Fruit fly (Drosophila melanogaster) whole organism, prepupa: Measurements from ENCODE around the gene Fancd2.

ENCODE experiments used
- Blimp-1 ChIP-seq: fragments of 200-800 bp; sonication (Bioruptor generic); optimal IDR thresholded peaks from 3 replicates; lab custom pipeline; 2017; ENCODE audit warnings: missing biosample characterization, missing genetic modification characterization, mild to moderate bottlenecking, moderate library complexity, missing genetic modification reagents
- CG10631 ChIP-seq: fragments of 200-800 bp; sonication (Bioruptor generic); optimal IDR thresholded peaks from 2 replicates; lab custom pipeline; 2016; ENCODE audit warnings: missing biosample characterization, missing genetic modification characterization
- CG10669 ChIP-seq: fragments of 200-800 bp; sonication (Bioruptor generic); optimal IDR thresholded peaks from 3 replicates; lab custom pipeline; 2018; ENCODE audit warnings: missing biosample characterization, mild to moderate bottlenecking, missing genetic modification characterization, moderate library complexity
- CG11294 ChIP-seq: fragments of 200-800 bp; sonication (Bioruptor generic); IDR thresholded peaks from 2 replicates; pipeline ENCODE4 v1.3.6; 2022; ENCODE audit warnings: missing biosample characterization, missing genetic modification characterization
- CG15336 ChIP-seq: fragments of 200-800 bp; sonication (Bioruptor generic); IDR thresholded peaks from 2 replicates; pipeline ENCODE4 v1.3.6; 2022; ENCODE audit warnings: missing biosample characterization, missing genetic modification characterization
- CG1621 ChIP-seq: fragments of 200-800 bp; sonication (Bioruptor generic); optimal IDR thresholded peaks from 3 replicates; lab custom pipeline; 2018; ENCODE audit warnings: missing biosample characterization, mild to moderate bottlenecking, missing genetic modification characterization
- CG16779 ChIP-seq: fragments of 200-800 bp; sonication (Bioruptor generic); optimal IDR thresholded peaks from 3 replicates; lab custom pipeline; 2017; ENCODE audit warnings: missing biosample characterization, mild to moderate bottlenecking, missing genetic modification characterization
- CG31627 ChIP-seq: fragments of 200-800 bp; sonication (Bioruptor generic); optimal IDR thresholded peaks from 3 replicates; lab custom pipeline; 2016; ENCODE audit warnings: missing biosample characterization, missing genetic modification characterization
- CG34406 ChIP-seq: fragments of 200-800 bp; sonication (Bioruptor generic); optimal IDR thresholded peaks from 3 replicates; lab custom pipeline; 2016; ENCODE audit warnings: missing biosample characterization, missing genetic modification characterization
- CG3919 ChIP-seq: fragments of 200-800 bp; sonication (Bioruptor generic); optimal IDR thresholded peaks from 3 replicates; lab custom pipeline; 2016; ENCODE audit warnings: missing biosample characterization, missing genetic modification characterization
- CG6163 ChIP-seq: fragments of 200-800 bp; sonication (Bioruptor generic); IDR thresholded peaks from 3 replicates; pipeline ENCODE4 v1.3.6; 2022; ENCODE audit warnings: missing biosample characterization, missing genetic modification characterization
- CG6276 ChIP-seq: fragments of 200-800 bp; sonication (Bioruptor generic); optimal IDR thresholded peaks from 2 replicates; lab custom pipeline; 2017; ENCODE audit warnings: missing biosample characterization, mild to moderate bottlenecking, missing genetic modification characterization
- CG6792 ChIP-seq: fragments of 200-800 bp; sonication (Bioruptor generic); optimal IDR thresholded peaks from 3 replicates; lab custom pipeline; 2016; ENCODE audit warnings: missing biosample characterization, missing genetic modification characterization
- CG6808 ChIP-seq: fragments of 200-800 bp; sonication (Bioruptor generic); optimal IDR thresholded peaks from 3 replicates; lab custom pipeline; 2017; ENCODE audit warnings: missing biosample characterization, missing genetic modification characterization, mild to moderate bottlenecking, moderate library complexity, missing genetic modification reagents
- CG8632 ChIP-seq: fragments of 200-800 bp; sonication (Bioruptor generic); optimal IDR thresholded peaks from 3 replicates; lab custom pipeline; 2016; ENCODE audit warnings: missing biosample characterization, missing genetic modification characterization
- CG9139 ChIP-seq: fragments of 200-800 bp; sonication (Bioruptor generic); optimal IDR thresholded peaks from 3 replicates; lab custom pipeline; 2017; ENCODE audit warnings: missing biosample characterization, mild to moderate bottlenecking, missing genetic modification characterization
- Eip75B ChIP-seq: fragments of 200-800 bp; sonication (Bioruptor generic); optimal IDR thresholded peaks from 3 replicates; lab custom pipeline; 2016; ENCODE audit warnings: missing biosample characterization, missing genetic modification characterization
- Eip78C ChIP-seq: fragments of 200-800 bp; sonication (Bioruptor generic); peaks from one replicate; lab custom pipeline; 2016; ENCODE audit warnings: missing biosample characterization, missing genetic modification characterization
- Eip93F ChIP-seq: fragments of 200-800 bp; sonication (Bioruptor generic); optimal IDR thresholded peaks from 2 replicates; lab custom pipeline; 2016; ENCODE audit warnings: missing biosample characterization, mild to moderate bottlenecking, missing genetic modification characterization
- Ets96B ChIP-seq: fragments of 200-800 bp; optimal IDR thresholded peaks from 2 replicates; lab custom pipeline; 2019; ENCODE audit warnings: missing biosample characterization, mild to moderate bottlenecking, missing genetic modification characterization, moderate library complexity
- Gug ChIP-seq: fragments of 200-800 bp; sonication (Bioruptor generic); IDR thresholded peaks from 2 replicates; pipeline ENCODE4 v1.3.6; 2022; ENCODE audit warnings: missing biosample characterization, missing genetic modification characterization
- Hr38 ChIP-seq: sonication (Bioruptor generic); optimal IDR thresholded peaks from 2 replicates; lab custom pipeline; 2016; ENCODE audit warnings: missing biosample characterization, missing genetic modification characterization
- Hr39 ChIP-seq: fragments of 200-800 bp; sonication (Bioruptor generic); optimal IDR thresholded peaks from 2 replicates; lab custom pipeline; 2016; ENCODE audit warnings: missing biosample characterization, missing genetic modification characterization
- Hr4 ChIP-seq: fragments of 200-800 bp; sonication (Bioruptor generic); optimal IDR thresholded peaks from 3 replicates; lab custom pipeline; 2016; ENCODE audit warnings: missing biosample characterization, missing genetic modification characterization
- Lpt ChIP-seq: fragments of 200-800 bp; sonication (Bioruptor generic); optimal IDR thresholded peaks from 3 replicates; lab custom pipeline; 2016; ENCODE audit warnings: missing biosample characterization, missing genetic modification characterization
- Met ChIP-seq: fragments of 200-800 bp; sonication (Bioruptor generic); optimal IDR thresholded peaks from 3 replicates; lab custom pipeline; 2016; ENCODE audit warnings: missing biosample characterization, missing genetic modification characterization
- Sox102F ChIP-seq: fragments of 200-800 bp; sonication (Bioruptor generic); optimal IDR thresholded peaks from 2 replicates; lab custom pipeline; 2016; ENCODE audit warnings: missing biosample characterization, mild to moderate bottlenecking, missing genetic modification characterization
- Sox14 ChIP-seq: fragments of 200-800 bp; sonication (Bioruptor generic); optimal IDR thresholded peaks from 3 replicates; lab custom pipeline; 2016; ENCODE audit warnings: missing biosample characterization, missing genetic modification characterization
- Sox15 ChIP-seq: fragments of 200-800 bp; sonication (Bioruptor generic); optimal IDR thresholded peaks from 3 replicates; lab custom pipeline; 2016; ENCODE audit warnings: missing biosample characterization, missing genetic modification characterization
- achi ChIP-seq: fragments of 200-800 bp; sonication (Bioruptor generic); optimal IDR thresholded peaks from 3 replicates; lab custom pipeline; 2016; ENCODE audit warnings: missing biosample characterization, missing genetic modification characterization
- dac ChIP-seq: fragments of 200-800 bp; sonication (Bioruptor generic); optimal IDR thresholded peaks from 2 replicates; lab custom pipeline; 2017; ENCODE audit warnings: missing biosample characterization, mild to moderate bottlenecking, missing genetic modification characterization
- dsx ChIP-seq: fragments of 200-800 bp; optimal IDR thresholded peaks from 3 replicates; lab custom pipeline; 2019; ENCODE audit warnings: missing biosample characterization, mild to moderate bottlenecking, missing genetic modification characterization, moderate library complexity; ENCODE audit not compliant: poor library complexity, severe bottlenecking
- eg ChIP-seq: fragments of 200-800 bp; sonication (Bioruptor generic); IDR thresholded peaks from 3 replicates; pipeline ENCODE4 v1.3.6; 2022; ENCODE audit warnings: missing biosample characterization, missing genetic modification characterization
- fd85E ChIP-seq: fragments of 200-800 bp; sonication (Bioruptor generic); optimal IDR thresholded peaks from 3 replicates; lab custom pipeline; 2016; ENCODE audit warnings: missing biosample characterization, missing genetic modification characterization
- fkh ChIP-seq: fragments of 200-800 bp; sonication (Bioruptor generic); optimal IDR thresholded peaks from 3 replicates; lab custom pipeline; 2017; ENCODE audit warnings: missing biosample characterization, mild to moderate bottlenecking, missing genetic modification characterization, moderate library complexity
- lz ChIP-seq: fragments of 200-800 bp; sonication (Bioruptor generic); optimal IDR thresholded peaks from 3 replicates; lab custom pipeline; 2016; ENCODE audit warnings: missing biosample characterization, missing genetic modification characterization
- net ChIP-seq: fragments of 200-800 bp; sonication (Bioruptor generic); optimal IDR thresholded peaks from 3 replicates; lab custom pipeline; 2016; ENCODE audit warnings: missing biosample characterization, missing genetic modification characterization
- spab ChIP-seq: fragments of 200-800 bp; sonication (Bioruptor generic); optimal IDR thresholded peaks from 2 replicates; lab custom pipeline; 2017; ENCODE audit warnings: missing biosample characterization, mild to moderate bottlenecking, missing genetic modification characterization, missing genetic modification reagents
- ss ChIP-seq, 2 experiments: fragments of 200-800 bp; sonication (Bioruptor generic); optimal IDR thresholded peaks; 2 replicates in 1 of 2; 3 replicates in 1 of 2; lab custom pipeline; 2017 to 2018; ENCODE audit warnings: mild to moderate bottlenecking in 2 of 2, missing biosample characterization in 2 of 2, missing genetic modification characterization in 2 of 2, moderate library complexity in 1 of 2
- svp ChIP-seq: fragments of 200-800 bp; sonication (Bioruptor generic); peaks from one replicate; lab custom pipeline; 2016; ENCODE audit warnings: missing biosample characterization, missing genetic modification characterization
- topi ChIP-seq: fragments of 200-800 bp; sonication (Bioruptor generic); optimal IDR thresholded peaks from 3 replicates; lab custom pipeline; 2016; ENCODE audit warnings: missing biosample characterization, missing genetic modification characterization
- vri ChIP-seq: fragments of 200-800 bp; sonication (Bioruptor generic); optimal IDR thresholded peaks from 3 replicates; lab custom pipeline; 2016; ENCODE audit warnings: missing biosample characterization, mild to moderate bottlenecking, missing genetic modification characterization

The Fancd2 gene

DNA sequence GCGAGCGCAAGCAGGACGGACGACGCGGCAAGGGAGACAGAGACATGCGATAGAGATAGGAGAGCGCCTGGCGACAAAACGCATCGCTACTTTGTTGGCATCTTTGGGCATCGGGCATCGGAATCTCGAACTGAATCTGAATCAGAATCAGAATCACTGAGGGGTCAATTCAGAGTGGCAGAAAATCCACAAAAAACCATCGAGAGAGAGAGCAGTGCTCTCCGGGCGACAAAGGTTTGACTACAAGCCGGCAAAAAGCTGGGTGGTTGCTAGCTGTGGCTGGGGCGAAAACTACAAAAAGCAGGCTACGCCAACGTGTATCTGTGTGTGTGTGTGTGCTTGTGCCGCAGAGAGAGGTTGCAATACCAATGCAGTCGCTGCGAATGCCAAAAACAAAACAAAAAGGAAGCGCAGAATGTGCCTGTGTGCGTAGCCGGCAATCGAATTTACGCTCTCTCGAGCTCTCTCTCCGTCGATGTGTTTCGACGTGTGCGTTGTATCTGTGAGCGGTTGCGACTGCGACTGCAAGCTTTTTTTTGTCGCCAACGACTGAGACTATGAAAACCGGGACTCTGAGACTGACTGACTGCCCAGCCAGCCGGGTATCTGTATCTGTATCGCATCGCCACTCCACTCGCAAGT is 37.6 kb downstream of the Fancd2 start (continued):
- TF ChIP-seq Blimp-1 (GFP tag; lab: Kevin White, UChicago) (peak; percentile 73), vri (GFP tag; lab: Kevin White, UChicago) (peak; percentile 93), CG31627 (GFP tag; lab: Kevin White, UChicago) (no peak), CG3919 (GFP tag; lab: Kevin White, UChicago) (peak; percentile 87), CG8632 (GFP tag; lab: Kevin White, UChicago) (peak; percentile 89), Sox14 (peak; percentile 71), CG10631 (GFP tag; lab: Kevin White, UChicago) (no peak), CG9139 (GFP tag; lab: Kevin White, UChicago) (peak; percentile 98), CG34406 (peak; percentile 83), spab (GFP tag; lab: Kevin White, UChicago) (peak; percentile 93), fd85E (GFP tag; lab: Kevin White, UChicago) (peak; percentile 98), CG10669 (GFP tag; lab: Kevin White, UChicago) (peak; percentile 88), Gug (GFP tag; lab: Robert Waterston, UW) (peak; percentile 93), CG6792 (peak; percentile 80), Ets96B (tag; lab: Kevin White, UChicago) (peak; percentile 95), achi (GFP tag; lab: Kevin White, UChicago) (peak; percentile 62), CG11294 (GFP tag; lab: Robert Waterston, UW) (peak; percentile 89), fkh (GFP tag; lab: Kevin White, UChicago) (no peak), Lpt (peak; percentile 90), Hr4 (GFP tag; lab: Kevin White, UChicago) (peak; percentile 52), Hr39 (GFP tag; lab: Kevin White, UChicago) (no peak), Met (GFP tag; lab: Kevin White, UChicago) (peak; percentile 71), Sox15 (GFP tag; lab: Kevin White, UChicago) (no peak), CG15336 (GFP tag; lab: Robert Waterston, UW) (peak; percentile 98), Eip78C (peak; percentile 94), CG16779 (peak; percentile 97), dac (peak; percentile 79), Eip93F (peak; percentile 97), CG6808 (GFP tag; lab: Kevin White, UChicago) (peak; percentile 95), lz (GFP tag; lab: Kevin White, UChicago) (peak; percentile 37), svp (GFP tag; lab: Kevin White, UChicago) (peak; percentile 94), Eip75B (peak; percentile 84), net (GFP tag; lab: Kevin White, UChicago) (peak; percentile 89), CG6276 (GFP tag; lab: Kevin White, UChicago) (peak; percentile 96), ss (GFP tag; optimal IDR thresholded peaks at IDR 0.05; lab: Kevin White, UChicago) (peak; percentile 99), Hr38 (no peak), CG6163 (GFP tag; lab: Robert Waterston, UW) (peak; percentile 99), CG1621 (tag; lab: Kevin White, UChicago) (peak; percentile 94), eg (peak; percentile 98), Sox102F (GFP tag; lab: Kevin White, UChicago) (peak; percentile 79), topi (GFP tag; lab: Kevin White, UChicago) (peak; percentile 82)

DNA sequence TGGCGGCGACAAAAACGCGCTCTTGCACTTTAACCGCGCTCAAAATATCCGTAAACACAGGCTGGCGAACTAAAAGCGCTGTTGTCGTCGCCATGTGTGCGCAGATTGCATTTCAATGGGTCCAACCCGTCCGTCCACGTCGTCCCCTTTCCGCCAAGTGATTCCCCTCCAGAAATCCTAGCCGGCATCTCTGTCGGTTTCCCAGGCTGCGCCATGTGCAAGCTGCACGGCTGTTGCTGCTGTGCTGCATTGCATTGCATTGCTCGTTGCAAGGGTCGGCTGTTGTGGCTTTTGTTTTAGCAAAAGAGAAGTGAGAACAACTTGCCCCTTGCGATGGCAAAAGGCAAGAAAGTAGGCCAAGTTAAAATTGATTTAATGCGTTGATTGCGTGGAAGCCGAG is 41.9 kb downstream of the Fancd2 start:
- peak; percentile 49 for TF ChIP-seq dsx (GFP tag; lab: Kevin White, UChicago)
- TF ChIP-seq ss (GFP tag; optimal IDR thresholded peaks at IDR 0.05; lab: Kevin White, UChicago), result peak in 1 of 2 experiments; percentile 25
- peak; percentile 75 for TF ChIP-seq CG1621 (tag; lab: Kevin White, UChicago)
- no peak for TF ChIP-seq CG8632 (GFP tag; lab: Kevin White, UChicago)
- no peak for TF ChIP-seq CG6792
- TF ChIP-seq Eip78C, result peak; percentile 59
- TF ChIP-seq Met (GFP tag; lab: Kevin White, UChicago), result no peak
